Fruit fly (Drosophila melanogaster) whole organism, adult: ENCODE results near the gene CG12071.
A peak's percentile ranks its signal among the peaks of the same experiment; 100 is the strongest.

Experiments
- CG11617 ChIP-seq: fragments of 200-800 bp; sonication (Bioruptor generic); optimal IDR thresholded peaks from 2 replicates; lab custom pipeline; 2017; ENCODE audit warnings: mild to moderate bottlenecking, missing biosample characterization, missing genetic modification reagents, missing genetic modification characterization
- CG12768 ChIP-seq: fragments of 200-800 bp; sonication (Bioruptor generic); optimal IDR thresholded peaks from 2 replicates; lab custom pipeline; 2017; ENCODE audit warnings: missing biosample characterization, missing genetic modification characterization, mild to moderate bottlenecking, moderate library complexity, missing genetic modification reagents
- CG14711 ChIP-seq: fragments of 200-800 bp; sonication (Bioruptor generic); optimal IDR thresholded peaks from 2 replicates; lab custom pipeline; 2018; ENCODE audit warnings: missing biosample characterization, mild to moderate bottlenecking, missing genetic modification characterization, moderate library complexity
- CG1620 ChIP-seq: fragments of 200-800 bp; sonication (Bioruptor generic); optimal IDR thresholded peaks from 2 replicates; lab custom pipeline; 2016; ENCODE audit warnings: missing biosample characterization, missing genetic modification characterization
- CG33017 ChIP-seq: fragments of 200-800 bp; sonication (Bioruptor generic); optimal IDR thresholded peaks from 2 replicates; lab custom pipeline; 2018; ENCODE audit warnings: missing biosample characterization, mild to moderate bottlenecking, missing genetic modification characterization, moderate library complexity
- CG5204 ChIP-seq: fragments of 200-800 bp; sonication (Bioruptor generic); optimal IDR thresholded peaks from 2 replicates; lab custom pipeline; 2016; ENCODE audit warnings: missing biosample characterization, missing genetic modification characterization
- CG7045 ChIP-seq: fragments of 200-800 bp; sonication (Bioruptor generic); optimal IDR thresholded peaks from 2 replicates; lab custom pipeline; 2017; ENCODE audit warnings: missing biosample characterization, mild to moderate bottlenecking, missing genetic modification characterization
- CG7101 ChIP-seq: fragments of 200-800 bp; sonication (Bioruptor generic); optimal IDR thresholded peaks from 2 replicates; lab custom pipeline; 2018; ENCODE audit warnings: missing biosample characterization, mild to moderate bottlenecking, missing genetic modification characterization, moderate library complexity
- Clk ChIP-seq: fragments of 200-800 bp; sonication (Bioruptor generic); optimal IDR thresholded peaks from 2 replicates; lab custom pipeline; 2017; ENCODE audit warnings: missing biosample characterization, missing genetic modification characterization
- Crg-1 ChIP-seq: fragments of 200-800 bp; sonication (Bioruptor generic); optimal IDR thresholded peaks from 2 replicates; lab custom pipeline; 2016; ENCODE audit warnings: missing biosample characterization, missing genetic modification characterization
- Hr96 ChIP-seq: fragments of 200-800 bp; sonication (Bioruptor generic); optimal IDR thresholded peaks from 2 replicates; lab custom pipeline; 2016; ENCODE audit warnings: missing biosample characterization, missing genetic modification characterization
- Mnt ChIP-seq: fragments of 200-800 bp; sonication (Bioruptor generic); optimal IDR thresholded peaks from 2 replicates; lab custom pipeline; 2016; ENCODE audit warnings: missing biosample characterization, mild to moderate bottlenecking, missing genetic modification characterization
- bab1 ChIP-seq: fragments of 200-800 bp; sonication (Bioruptor generic); optimal IDR thresholded peaks from 3 replicates; lab custom pipeline; 2019; ENCODE audit warnings: missing biosample characterization, mild to moderate bottlenecking, missing genetic modification characterization, moderate library complexity
- cic ChIP-seq: fragments of 200-800 bp; sonication (Bioruptor generic); optimal IDR thresholded peaks from 2 replicates; lab custom pipeline; 2017; ENCODE audit warnings: missing biosample characterization, mild to moderate bottlenecking, missing genetic modification characterization, moderate library complexity
- cnc ChIP-seq, 2 experiments: fragments of >200 bp; optimal IDR thresholded peaks; 2 replicates each; lab custom pipeline; 2017
- kay ChIP-seq: fragments of 200-800 bp; sonication (Bioruptor generic); peaks from one replicate; lab custom pipeline; 2016; ENCODE audit warnings: missing biosample characterization, missing genetic modification characterization, borderline replicate concordance
- ovo ChIP-seq: fragments of 200-800 bp; sonication (Bioruptor generic); optimal IDR thresholded peaks from 2 replicates; lab custom pipeline; 2016; ENCODE audit warnings: missing biosample characterization, missing genetic modification characterization
- pad ChIP-seq: fragments of 200-800 bp; sonication (Bioruptor generic); optimal IDR thresholded peaks from 3 replicates; lab custom pipeline; 2017; ENCODE audit warnings: missing biosample characterization, missing genetic modification characterization, mild to moderate bottlenecking, moderate library complexity, missing genetic modification reagents
- tj ChIP-seq: fragments of 200-800 bp; sonication (Bioruptor generic); optimal IDR thresholded peaks from 3 replicates; lab custom pipeline; 2017; ENCODE audit warnings: missing biosample characterization, mild to moderate bottlenecking, missing genetic modification characterization, moderate library complexity
- toe ChIP-seq: fragments of 200-800 bp; sonication (Bioruptor generic); optimal IDR thresholded peaks from 2 replicates; lab custom pipeline; 2016; ENCODE audit warnings: missing biosample characterization, missing genetic modification characterization

The CG12071 gene

dm6 chr3R:30886850-30887249 is 6.0 kb upstream of the CG12071 start:
- peak; percentile 96 for TF ChIP-seq tj (GFP tag; lab: Kevin White, UChicago)
- no peak for TF ChIP-seq CG33017 (tag; lab: Kevin White, UChicago)
- no peak for TF ChIP-seq Clk
- TF ChIP-seq CG7045 (GFP tag; lab: Kevin White, UChicago), result no peak
- TF ChIP-seq CG5204 (GFP tag; lab: Kevin White, UChicago), result no peak

dm6 chr3R:30883403-30883802 is 2.6 kb upstream of the CG12071 start, which contains the start of gene CG15547:
CG15547 (minus strand) TSS chr3R:30883503.
- no peak for TF ChIP-seq cnc (optimal IDR thresholded peaks at IDR 0.05; lab: Kevin White, UChicago)
- TF ChIP-seq Mnt (GFP tag; lab: Kevin White, UChicago), result no peak
- no peak for TF ChIP-seq bab1 (GFP tag; lab: Kevin White, UChicago)
- TF ChIP-seq cic (GFP tag; lab: Kevin White, UChicago), result no peak
- TF ChIP-seq CG33017 (tag; lab: Kevin White, UChicago), result no peak
- TF ChIP-seq CG11617 (GFP tag; lab: Kevin White, UChicago), result no peak
- no peak for TF ChIP-seq tj (GFP tag; lab: Kevin White, UChicago)
- TF ChIP-seq CG14711 (tag; lab: Kevin White, UChicago), result no peak
- no peak for TF ChIP-seq Hr96 (GFP tag; lab: Kevin White, UChicago)
- no peak for TF ChIP-seq CG1620

DNA sequence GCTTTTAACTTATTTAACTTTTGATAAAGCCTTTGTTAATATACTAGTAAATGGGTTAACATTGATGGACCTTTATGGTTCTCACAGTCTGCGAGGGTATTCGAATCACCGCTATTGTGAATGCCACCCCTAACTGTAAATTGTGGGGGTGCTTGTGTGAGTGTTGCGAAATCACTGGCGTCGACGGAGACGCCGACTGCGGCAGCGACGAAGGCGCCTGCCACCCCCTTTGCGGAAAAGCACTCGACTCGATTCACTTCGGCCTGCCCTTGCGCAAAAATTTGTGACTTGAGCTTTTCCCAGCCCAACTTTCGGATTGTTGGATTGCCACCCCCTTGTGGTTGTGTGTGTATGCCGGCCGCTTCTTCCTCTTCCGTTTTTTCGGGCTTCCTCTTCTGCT is 803 bp downstream of the CG12071 start:
- no peak for TF ChIP-seq Hr96 (GFP tag; lab: Kevin White, UChicago)
- TF ChIP-seq CG1620, result no peak
- TF ChIP-seq ovo, result no peak
- TF ChIP-seq CG14711 (tag; lab: Kevin White, UChicago), result no peak
- no peak for TF ChIP-seq CG11617 (GFP tag; lab: Kevin White, UChicago)
- TF ChIP-seq bab1 (GFP tag; lab: Kevin White, UChicago), result no peak
- no peak for TF ChIP-seq CG7045 (GFP tag; lab: Kevin White, UChicago)
- no peak for TF ChIP-seq CG12768 (GFP tag; lab: Kevin White, UChicago)
- no peak for TF ChIP-seq Crg-1
- TF ChIP-seq CG33017 (tag; lab: Kevin White, UChicago), result no peak
- TF ChIP-seq CG7101 (tag; lab: Kevin White, UChicago), result no peak
- TF ChIP-seq cnc (optimal IDR thresholded peaks at IDR 0.05; lab: Kevin White, UChicago), result no peak
- TF ChIP-seq tj (GFP tag; lab: Kevin White, UChicago), result no peak
- no peak for TF ChIP-seq Mnt (GFP tag; lab: Kevin White, UChicago)

dm6 chr3R:30878105-30878504 is 2.7 kb downstream of the CG12071 start:
- TF ChIP-seq CG7101 (tag; lab: Kevin White, UChicago) (no peak), CG7045 (GFP tag; lab: Kevin White, UChicago) (no peak), CG5204 (GFP tag; lab: Kevin White, UChicago) (no peak), Hr96 (GFP tag; lab: Kevin White, UChicago) (no peak), CG14711 (tag; lab: Kevin White, UChicago) (no peak), cnc (optimal IDR thresholded peaks at IDR 0.05; lab: Kevin White, UChicago) (no peak), cic (GFP tag; lab: Kevin White, UChicago) (no peak), Mnt (GFP tag; lab: Kevin White, UChicago) (no peak), pad (no peak)

DNA sequence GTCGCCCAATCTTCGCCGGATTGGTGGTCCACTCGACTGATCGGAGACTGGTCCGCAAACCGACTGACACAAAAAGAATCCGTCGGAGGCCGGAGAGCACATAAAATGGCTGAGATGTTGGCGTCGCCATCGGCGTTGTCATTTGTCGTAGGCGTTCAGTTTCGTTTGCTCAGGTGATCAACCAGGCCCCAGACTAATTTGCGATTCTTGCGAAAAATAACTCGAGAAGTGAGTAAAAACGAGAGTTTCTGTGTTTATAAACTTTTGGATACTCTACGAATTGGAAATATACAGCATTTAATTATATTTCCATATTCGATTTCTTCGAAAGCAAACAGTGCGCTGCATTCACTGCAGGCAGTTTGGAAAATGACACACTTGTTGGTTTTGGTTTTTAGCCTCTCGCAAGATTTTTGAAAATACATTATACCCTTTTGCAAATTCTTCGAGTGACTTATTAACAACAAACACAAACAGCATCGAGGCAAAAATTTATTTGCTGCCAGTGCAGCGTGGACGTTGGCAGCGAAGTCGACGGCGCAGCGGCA is 4.6 kb downstream of the CG12071 start, which contains the start of gene CG15546:
TSS of gene CG15546 (minus strand) at position 51 of the 548 bp plus-strand sequence.
- peak; percentile 11 for TF ChIP-seq CG7045 (GFP tag; lab: Kevin White, UChicago)
- TF ChIP-seq ovo, result no peak
- peak; percentile 4 for TF ChIP-seq tj (GFP tag; lab: Kevin White, UChicago)
- peak; percentile 15 for TF ChIP-seq kay (GFP tag; lab: Kevin White, UChicago)
- no peak for TF ChIP-seq bab1 (GFP tag; lab: Kevin White, UChicago)

DNA sequence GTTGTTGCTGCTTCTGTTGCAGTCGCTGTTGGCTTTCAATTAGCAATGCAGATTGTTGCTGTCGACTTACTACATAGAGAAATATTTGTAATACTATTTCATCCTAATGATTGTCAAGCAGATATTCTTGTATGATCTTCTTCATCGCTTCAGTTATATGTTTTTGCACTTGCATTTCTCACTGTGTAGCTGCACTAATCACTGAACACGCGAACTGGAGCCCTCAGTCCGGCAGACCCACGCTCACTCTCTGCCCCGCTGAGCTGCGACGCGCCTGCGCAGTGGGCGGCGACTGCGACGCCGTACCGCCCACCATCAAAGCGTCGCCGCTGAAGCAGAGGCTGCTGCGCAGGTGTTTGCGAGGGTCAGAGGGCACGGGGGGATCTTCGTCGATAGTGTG is 6.1 kb downstream of the CG12071 start:
- no peak for TF ChIP-seq CG12768 (GFP tag; lab: Kevin White, UChicago)
- TF ChIP-seq bab1 (GFP tag; lab: Kevin White, UChicago), result no peak
- TF ChIP-seq CG33017 (tag; lab: Kevin White, UChicago), result no peak
- TF ChIP-seq Mnt (GFP tag; lab: Kevin White, UChicago), result no peak
- TF ChIP-seq Crg-1, result no peak
- TF ChIP-seq toe (GFP tag; lab: Kevin White, UChicago), result no peak
- no peak for TF ChIP-seq Clk
- no peak for TF ChIP-seq tj (GFP tag; lab: Kevin White, UChicago)
- TF ChIP-seq CG5204 (GFP tag; lab: Kevin White, UChicago), result no peak

- TF ChIP-seq Clk, result no peak
- no peak for TF ChIP-seq CG11617 (GFP tag; lab: Kevin White, UChicago)
- TF ChIP-seq toe (GFP tag; lab: Kevin White, UChicago), result no peak
- no peak for TF ChIP-seq CG1620
- no peak for TF ChIP-seq Crg-1
- no peak for TF ChIP-seq Mnt (GFP tag; lab: Kevin White, UChicago)
- no peak for TF ChIP-seq CG7101 (tag; lab: Kevin White, UChicago)
- no peak for TF ChIP-seq CG5204 (GFP tag; lab: Kevin White, UChicago)
- no peak for TF ChIP-seq tj (GFP tag; lab: Kevin White, UChicago)
- TF ChIP-seq cic (GFP tag; lab: Kevin White, UChicago), result no peak
- no peak for TF ChIP-seq ovo
- TF ChIP-seq CG7045 (GFP tag; lab: Kevin White, UChicago), result no peak
- no peak for TF ChIP-seq bab1 (GFP tag; lab: Kevin White, UChicago)
- no peak for TF ChIP-seq CG14711 (tag; lab: Kevin White, UChicago)
- no peak for TF ChIP-seq pad
- TF ChIP-seq kay (GFP tag; lab: Kevin White, UChicago), result no peak
- no peak for TF ChIP-seq CG33017 (tag; lab: Kevin White, UChicago)
- TF ChIP-seq cnc (optimal IDR thresholded peaks at IDR 0.05; lab: Kevin White, UChicago), result no peak
- no peak for TF ChIP-seq Hr96 (GFP tag; lab: Kevin White, UChicago)
Measured at dm6 chr3R:30872301-30873044, 8.4 kb downstream of the CG12071 start, which contains the start of gene CG15545. CG15545 (minus strand) TSS chr3R:30872351.
